Fruit fly (Drosophila melanogaster) whole organism, prepupa: ENCODE measurements around the gene lwr.

Experiments
- Blimp-1 ChIP-seq: fragments of 200-800 bp; sonication (Bioruptor generic); optimal IDR thresholded peaks from 3 replicates; lab custom pipeline; 2017; ENCODE audit warnings: missing biosample characterization, missing genetic modification characterization, mild to moderate bottlenecking, moderate library complexity, missing genetic modification reagents
- CG10631 ChIP-seq: fragments of 200-800 bp; sonication (Bioruptor generic); optimal IDR thresholded peaks from 2 replicates; lab custom pipeline; 2016; ENCODE audit warnings: missing biosample characterization, missing genetic modification characterization
- CG10669 ChIP-seq: fragments of 200-800 bp; sonication (Bioruptor generic); optimal IDR thresholded peaks from 3 replicates; lab custom pipeline; 2018; ENCODE audit warnings: missing biosample characterization, mild to moderate bottlenecking, missing genetic modification characterization, moderate library complexity
- CG11762 ChIP-seq: fragments of 200-800 bp; sonication (Bioruptor generic); optimal IDR thresholded peaks from 3 replicates; lab custom pipeline; 2016; ENCODE audit warnings: missing biosample characterization, missing genetic modification characterization; ENCODE audit not compliant: insufficient read depth
- CG11902 ChIP-seq: fragments of 200-800 bp; sonication (Bioruptor generic); optimal IDR thresholded peaks from 3 replicates; lab custom pipeline; 2016; ENCODE audit warnings: missing biosample characterization, missing genetic modification characterization
- CG15336 ChIP-seq: fragments of 200-800 bp; sonication (Bioruptor generic); IDR thresholded peaks from 2 replicates; pipeline ENCODE4 v1.3.6; 2022; ENCODE audit warnings: missing biosample characterization, missing genetic modification characterization
- CG1621 ChIP-seq: fragments of 200-800 bp; sonication (Bioruptor generic); optimal IDR thresholded peaks from 3 replicates; lab custom pipeline; 2018; ENCODE audit warnings: missing biosample characterization, mild to moderate bottlenecking, missing genetic modification characterization
- CG3032 ChIP-seq: fragments of 200-800 bp; optimal IDR thresholded peaks from 2 replicates; lab custom pipeline; 2019; ENCODE audit warnings: missing biosample characterization, mild to moderate bottlenecking, missing genetic modification characterization, moderate library complexity
- CG31627 ChIP-seq: fragments of 200-800 bp; sonication (Bioruptor generic); optimal IDR thresholded peaks from 3 replicates; lab custom pipeline; 2016; ENCODE audit warnings: missing biosample characterization, missing genetic modification characterization
- CG32006 ChIP-seq: fragments of 200-800 bp; sonication (Bioruptor generic); optimal IDR thresholded peaks from 3 replicates; lab custom pipeline; 2017; ENCODE audit warnings: missing biosample characterization, mild to moderate bottlenecking, missing genetic modification characterization
- CG34406 ChIP-seq: fragments of 200-800 bp; sonication (Bioruptor generic); optimal IDR thresholded peaks from 3 replicates; lab custom pipeline; 2016; ENCODE audit warnings: missing biosample characterization, missing genetic modification characterization
- CG3919 ChIP-seq: fragments of 200-800 bp; sonication (Bioruptor generic); optimal IDR thresholded peaks from 3 replicates; lab custom pipeline; 2016; ENCODE audit warnings: missing biosample characterization, missing genetic modification characterization
- CG4318 ChIP-seq: fragments of 200-800 bp; sonication (Bioruptor generic); optimal IDR thresholded peaks from 3 replicates; lab custom pipeline; 2017; ENCODE audit warnings: missing biosample characterization, mild to moderate bottlenecking, missing genetic modification characterization
- CG6276 ChIP-seq: fragments of 200-800 bp; sonication (Bioruptor generic); optimal IDR thresholded peaks from 2 replicates; lab custom pipeline; 2017; ENCODE audit warnings: missing biosample characterization, mild to moderate bottlenecking, missing genetic modification characterization
- CG6792 ChIP-seq: fragments of 200-800 bp; sonication (Bioruptor generic); optimal IDR thresholded peaks from 3 replicates; lab custom pipeline; 2016; ENCODE audit warnings: missing biosample characterization, missing genetic modification characterization
- CG6854 ChIP-seq: fragments of 200-800 bp; sonication (Bioruptor generic); optimal IDR thresholded peaks from 2 replicates; lab custom pipeline; 2017; ENCODE audit warnings: missing biosample characterization, mild to moderate bottlenecking, missing genetic modification characterization
- CG7368 ChIP-seq: fragments of 200-800 bp; sonication (Bioruptor generic); optimal IDR thresholded peaks from 3 replicates; lab custom pipeline; 2016; ENCODE audit warnings: missing biosample characterization, missing genetic modification characterization
- CG9139 ChIP-seq: fragments of 200-800 bp; sonication (Bioruptor generic); optimal IDR thresholded peaks from 3 replicates; lab custom pipeline; 2017; ENCODE audit warnings: missing biosample characterization, mild to moderate bottlenecking, missing genetic modification characterization
- Eip75B ChIP-seq: fragments of 200-800 bp; sonication (Bioruptor generic); optimal IDR thresholded peaks from 3 replicates; lab custom pipeline; 2016; ENCODE audit warnings: missing biosample characterization, missing genetic modification characterization
- Eip78C ChIP-seq: fragments of 200-800 bp; sonication (Bioruptor generic); peaks from one replicate; lab custom pipeline; 2016; ENCODE audit warnings: missing biosample characterization, missing genetic modification characterization
- Eip93F ChIP-seq: fragments of 200-800 bp; sonication (Bioruptor generic); optimal IDR thresholded peaks from 2 replicates; lab custom pipeline; 2016; ENCODE audit warnings: missing biosample characterization, mild to moderate bottlenecking, missing genetic modification characterization
- Ets96B ChIP-seq: fragments of 200-800 bp; optimal IDR thresholded peaks from 2 replicates; lab custom pipeline; 2019; ENCODE audit warnings: missing biosample characterization, mild to moderate bottlenecking, missing genetic modification characterization, moderate library complexity
- Gug ChIP-seq: fragments of 200-800 bp; sonication (Bioruptor generic); IDR thresholded peaks from 2 replicates; pipeline ENCODE4 v1.3.6; 2022; ENCODE audit warnings: missing biosample characterization, missing genetic modification characterization
- Hr38 ChIP-seq: sonication (Bioruptor generic); optimal IDR thresholded peaks from 2 replicates; lab custom pipeline; 2016; ENCODE audit warnings: missing biosample characterization, missing genetic modification characterization
- Hr39 ChIP-seq: fragments of 200-800 bp; sonication (Bioruptor generic); optimal IDR thresholded peaks from 2 replicates; lab custom pipeline; 2016; ENCODE audit warnings: missing biosample characterization, missing genetic modification characterization
- Hr4 ChIP-seq: fragments of 200-800 bp; sonication (Bioruptor generic); optimal IDR thresholded peaks from 3 replicates; lab custom pipeline; 2016; ENCODE audit warnings: missing biosample characterization, missing genetic modification characterization
- Lpt ChIP-seq: fragments of 200-800 bp; sonication (Bioruptor generic); optimal IDR thresholded peaks from 3 replicates; lab custom pipeline; 2016; ENCODE audit warnings: missing biosample characterization, missing genetic modification characterization
- Met ChIP-seq: fragments of 200-800 bp; sonication (Bioruptor generic); optimal IDR thresholded peaks from 3 replicates; lab custom pipeline; 2016; ENCODE audit warnings: missing biosample characterization, missing genetic modification characterization
- OdsH ChIP-seq: fragments of 200-800 bp; sonication (Bioruptor generic); optimal IDR thresholded peaks from 3 replicates; lab custom pipeline; 2016; ENCODE audit warnings: missing biosample characterization, missing genetic modification characterization
- Smox ChIP-seq: fragments of 200-800 bp; sonication (Bioruptor generic); optimal IDR thresholded peaks from 3 replicates; lab custom pipeline; 2016; ENCODE audit warnings: missing biosample characterization, missing genetic modification characterization
- Sox15 ChIP-seq: fragments of 200-800 bp; sonication (Bioruptor generic); optimal IDR thresholded peaks from 3 replicates; lab custom pipeline; 2016; ENCODE audit warnings: missing biosample characterization, missing genetic modification characterization
- acj6 ChIP-seq: fragments of 200-800 bp; sonication (Bioruptor generic); optimal IDR thresholded peaks from 3 replicates; lab custom pipeline; 2016; ENCODE audit warnings: missing biosample characterization, missing genetic modification characterization
- cyc ChIP-seq: fragments of 200-800 bp; sonication (Bioruptor generic); optimal IDR thresholded peaks from 3 replicates; lab custom pipeline; 2016; ENCODE audit warnings: missing biosample characterization, missing genetic modification characterization
- dac ChIP-seq: fragments of 200-800 bp; sonication (Bioruptor generic); optimal IDR thresholded peaks from 2 replicates; lab custom pipeline; 2017; ENCODE audit warnings: missing biosample characterization, mild to moderate bottlenecking, missing genetic modification characterization
- eg ChIP-seq: fragments of 200-800 bp; sonication (Bioruptor generic); IDR thresholded peaks from 3 replicates; pipeline ENCODE4 v1.3.6; 2022; ENCODE audit warnings: missing biosample characterization, missing genetic modification characterization
- esn ChIP-seq: fragments of 200-800 bp; sonication (Bioruptor generic); optimal IDR thresholded peaks from 2 replicates; lab custom pipeline; 2016; ENCODE audit warnings: missing biosample characterization, mild to moderate bottlenecking, missing genetic modification characterization, moderate library complexity
- fd59A ChIP-seq: fragments of 200-800 bp; sonication (Bioruptor generic); optimal IDR thresholded peaks from 2 replicates; lab custom pipeline; 2017; ENCODE audit warnings: missing biosample characterization, mild to moderate bottlenecking, missing genetic modification characterization, missing genetic modification reagents
- fd85E ChIP-seq: fragments of 200-800 bp; sonication (Bioruptor generic); optimal IDR thresholded peaks from 3 replicates; lab custom pipeline; 2016; ENCODE audit warnings: missing biosample characterization, missing genetic modification characterization
- fkh ChIP-seq: fragments of 200-800 bp; sonication (Bioruptor generic); optimal IDR thresholded peaks from 3 replicates; lab custom pipeline; 2017; ENCODE audit warnings: missing biosample characterization, mild to moderate bottlenecking, missing genetic modification characterization, moderate library complexity
- lz ChIP-seq: fragments of 200-800 bp; sonication (Bioruptor generic); optimal IDR thresholded peaks from 3 replicates; lab custom pipeline; 2016; ENCODE audit warnings: missing biosample characterization, missing genetic modification characterization
- net ChIP-seq: fragments of 200-800 bp; sonication (Bioruptor generic); optimal IDR thresholded peaks from 3 replicates; lab custom pipeline; 2016; ENCODE audit warnings: missing biosample characterization, missing genetic modification characterization
- pdm3 ChIP-seq: fragments of 200-800 bp; sonication (Bioruptor generic); optimal IDR thresholded peaks from 3 replicates; lab custom pipeline; 2016; ENCODE audit warnings: missing biosample characterization, missing genetic modification characterization
- salr ChIP-seq, 2 experiments: fragments of 200-800 bp; sonication (Bioruptor generic); optimal IDR thresholded peaks; 3 replicates each; lab custom pipeline; 2016 to 2018; ENCODE audit warnings: missing biosample characterization in 2 of 2, missing genetic modification characterization in 2 of 2, mild to moderate bottlenecking in 1 of 2
- ss ChIP-seq, 2 experiments: fragments of 200-800 bp; sonication (Bioruptor generic); optimal IDR thresholded peaks; 2 replicates in 1 of 2; 3 replicates in 1 of 2; lab custom pipeline; 2017 to 2018; ENCODE audit warnings: mild to moderate bottlenecking in 2 of 2, missing biosample characterization in 2 of 2, missing genetic modification characterization in 2 of 2, moderate library complexity in 1 of 2
- svp ChIP-seq: fragments of 200-800 bp; sonication (Bioruptor generic); peaks from one replicate; lab custom pipeline; 2016; ENCODE audit warnings: missing biosample characterization, missing genetic modification characterization
- vri ChIP-seq: fragments of 200-800 bp; sonication (Bioruptor generic); optimal IDR thresholded peaks from 3 replicates; lab custom pipeline; 2016; ENCODE audit warnings: missing biosample characterization, mild to moderate bottlenecking, missing genetic modification characterization

The lwr gene

DNA sequence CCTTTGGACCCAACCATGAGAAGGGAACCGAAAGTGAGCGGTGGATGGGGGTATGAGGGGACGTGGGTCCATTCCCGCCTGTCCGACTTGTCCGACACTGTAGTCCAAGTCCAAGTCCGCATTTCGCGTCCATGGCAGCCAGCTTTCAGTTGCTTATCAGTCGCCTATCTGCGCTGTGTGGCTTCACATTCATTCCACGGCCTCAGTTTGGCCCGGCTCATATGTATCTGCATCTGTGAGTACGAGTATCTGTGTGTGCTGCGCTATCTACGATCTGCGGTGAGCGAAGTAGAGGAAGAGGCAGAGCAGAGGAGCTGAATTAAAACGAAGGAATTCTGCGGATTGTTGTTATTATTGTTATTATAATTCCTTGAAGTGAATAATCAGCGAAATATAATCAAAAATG, 17.9 kb downstream of the lwr start (continued):
- TF ChIP-seq OdsH (GFP tag; lab: Kevin White, UChicago) (peak; percentile 10), eg (0 out of 3 replicates have a peak, but pooled peaks have one; percentile 51), Eip93F (GFP tag; lab: Kevin White, UChicago) (no peak), Lpt (peak; percentile 31), Gug (GFP tag; lab: Robert Waterston, UW) (0 out of 2 replicates have a peak, but pooled peaks have one; percentile 24), cyc (GFP tag; lab: Kevin White, UChicago) (no peak), CG31627 (GFP tag; lab: Kevin White, UChicago) (no peak), CG15336 (0 out of 2 replicates have a peak, but pooled peaks have one; percentile 38), CG11762 (GFP tag; lab: Kevin White, UChicago) (no peak), CG9139 (GFP tag; lab: Kevin White, UChicago) (peak; percentile 69), fkh (GFP tag; lab: Kevin White, UChicago) (no peak), fd85E (GFP tag; lab: Kevin White, UChicago) (no peak), Ets96B (tag; lab: Kevin White, UChicago) (peak; percentile 13), CG10669 (peak; percentile 35), Blimp-1 (GFP tag; lab: Kevin White, UChicago) (no peak), esn (GFP tag; lab: Kevin White, UChicago) (no peak), Sox15 (GFP tag; lab: Kevin White, UChicago) (no peak), CG32006 (peak; percentile 47), ss (GFP tag; optimal IDR thresholded peaks at IDR 0.05; lab: Kevin White, UChicago) (peak; percentile 79 to 82), CG11902 (GFP tag; lab: Kevin White, UChicago) (no peak), CG6854 (GFP tag; lab: Kevin White, UChicago) (peak; percentile 46), CG3919 (peak; percentile 31), Eip78C (GFP tag; lab: Kevin White, UChicago) (peak; percentile 66), CG1621 (tag; lab: Kevin White, UChicago) (peak; percentile 69), CG4318 (no peak)
- TF ChIP-seq, all 60 proteins: peak for 28

DNA sequence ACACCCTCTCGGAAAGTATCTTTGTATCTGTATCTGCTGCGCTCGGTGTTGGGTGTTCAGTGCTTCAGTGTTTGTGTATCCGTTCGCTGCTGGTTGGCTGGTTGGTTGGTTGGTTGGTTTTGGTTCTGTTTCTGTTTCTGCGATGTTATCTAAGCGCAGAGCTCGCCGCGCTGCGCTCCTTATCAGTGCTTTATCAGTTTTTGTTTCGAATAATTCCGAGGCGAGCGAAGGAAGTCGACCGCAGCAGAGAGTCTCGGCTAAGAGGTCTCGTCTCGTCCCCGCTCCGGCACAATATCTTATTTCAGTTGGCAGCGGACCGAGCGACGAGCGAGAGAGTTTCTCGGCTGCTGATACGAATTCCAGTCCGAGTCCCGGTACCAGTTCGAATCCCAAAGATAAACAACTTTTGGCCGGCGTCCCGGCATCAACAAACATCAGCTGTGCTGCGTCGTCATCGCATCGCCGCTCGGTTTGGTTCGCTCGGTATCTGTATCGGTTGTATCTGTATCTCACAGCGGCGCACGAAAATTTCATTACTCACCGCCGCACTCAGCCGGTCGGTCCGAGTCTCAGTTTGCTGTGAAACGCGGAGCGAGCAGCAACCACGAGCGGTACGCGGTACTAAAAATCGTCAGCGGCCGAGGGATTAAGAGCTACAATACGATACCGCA, 19.1 kb downstream of the lwr start:
- TF ChIP-seq Eip75B (GFP tag; lab: Kevin White, UChicago): peak; percentile 43
- peak; percentile 55 for TF ChIP-seq Eip78C (GFP tag; lab: Kevin White, UChicago)
- TF ChIP-seq fd59A: no peak
- peak; percentile 21 for TF ChIP-seq CG3919
- peak; percentile 22 for TF ChIP-seq CG6276 (GFP tag; lab: Kevin White, UChicago)
- no peak for TF ChIP-seq salr (GFP tag; optimal IDR thresholded peaks at IDR 0.05; lab: Kevin White, UChicago)
- peak; percentile 83 for TF ChIP-seq CG6854 (GFP tag; lab: Kevin White, UChicago)
- no peak for TF ChIP-seq CG32006
- TF ChIP-seq lz (GFP tag; lab: Kevin White, UChicago): peak; percentile 18
- TF ChIP-seq Lpt: peak; percentile 5
- no peak for TF ChIP-seq CG3032 (tag; lab: Kevin White, UChicago)
- no peak for TF ChIP-seq Sox15 (GFP tag; lab: Kevin White, UChicago)
- peak; percentile 21 to 51 for TF ChIP-seq ss (GFP tag; optimal IDR thresholded peaks at IDR 0.05; lab: Kevin White, UChicago)
- peak; percentile 19 for TF ChIP-seq CG34406 (GFP tag; lab: Kevin White, UChicago)
- no peak for TF ChIP-seq Hr39 (GFP tag; lab: Kevin White, UChicago)
- TF ChIP-seq Hr4 (GFP tag; lab: Kevin White, UChicago): no peak
- no peak for TF ChIP-seq CG10631
- peak; percentile 34 for TF ChIP-seq net
- TF ChIP-seq CG10669: peak; percentile 14
- peak; percentile 27; the same call in 1 of the 2 replicates for TF ChIP-seq CG15336
- peak; percentile 34 for TF ChIP-seq CG9139 (GFP tag; lab: Kevin White, UChicago)
- TF ChIP-seq esn (GFP tag; lab: Kevin White, UChicago): no peak
- no peak for TF ChIP-seq cyc (GFP tag; lab: Kevin White, UChicago)
- TF ChIP-seq Ets96B (tag; lab: Kevin White, UChicago): no peak
- no peak for TF ChIP-seq pdm3 (GFP tag; lab: Kevin White, UChicago)
- TF ChIP-seq Met: peak; percentile 12
- TF ChIP-seq CG6792 (GFP tag; lab: Kevin White, UChicago): no peak
- no peak for TF ChIP-seq dac (GFP tag; lab: Kevin White, UChicago)
- TF ChIP-seq Gug (GFP tag; lab: Robert Waterston, UW): no peak
- TF ChIP-seq CG1621 (tag; lab: Kevin White, UChicago): no peak
- TF ChIP-seq vri: peak; percentile 1
- TF ChIP-seq CG31627 (GFP tag; lab: Kevin White, UChicago): no peak
- TF ChIP-seq svp (GFP tag; lab: Kevin White, UChicago): peak; percentile 81
- no peak for TF ChIP-seq fd85E (GFP tag; lab: Kevin White, UChicago)
- no peak for TF ChIP-seq Hr38
- no peak for TF ChIP-seq CG11762 (GFP tag; lab: Kevin White, UChicago)
- no peak for TF ChIP-seq CG7368 (GFP tag; lab: Kevin White, UChicago)
- no peak for TF ChIP-seq Smox (GFP tag; lab: Kevin White, UChicago)
- TF ChIP-seq acj6 (GFP tag; lab: Kevin White, UChicago): no peak
- no peak for TF ChIP-seq Eip93F (GFP tag; lab: Kevin White, UChicago)
